Worm (Caenorhabditis elegans) whole organism, L2 larva: ENCODE measurements around the gene lact-8.

Experiments used
- nhr-25 ChIP-seq: fragments of 150-350 bp; sonication (generic microtip); optimal IDR thresholded peaks from 3 replicates; lab custom pipeline; 2014; ENCODE audit warnings: missing biosample characterization, missing genetic modification characterization
- unc-62 ChIP-seq: fragments of 150-350 bp; optimal IDR thresholded peaks from 2 replicates; lab custom pipeline; 2014; ENCODE audit warnings: missing biosample characterization, missing genetic modification reagents, missing genetic modification characterization

DNA sequence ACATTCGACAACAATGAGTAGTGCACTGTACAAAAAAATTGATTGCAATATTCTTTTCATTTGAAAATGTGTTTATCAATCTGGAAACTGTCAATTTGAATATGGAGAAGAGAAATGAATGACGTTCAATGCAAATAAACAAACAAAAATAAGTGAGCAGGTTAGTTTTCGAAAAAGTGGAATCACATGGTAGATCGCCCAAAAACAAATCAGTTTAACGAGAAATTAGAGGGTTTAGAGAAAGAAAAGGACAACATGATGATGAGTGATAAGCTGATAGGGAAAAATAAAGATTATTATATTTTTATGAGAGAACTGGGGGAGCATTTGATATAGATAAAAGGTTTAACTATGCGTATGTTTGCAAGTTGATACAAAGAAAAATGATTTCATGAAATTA, 24.1 kb downstream of the lact-8 start, which contains the start of gene T04C12.8:
- TF ChIP-seq unc-62 (GFP tag; lab: Kevin White, UChicago): no peak
- peak; percentile 13 for TF ChIP-seq nhr-25
